Worm (Caenorhabditis elegans): ENCODE results near the gene unc-82.

- TF ChIP-seq pqm-1 (tag; optimal IDR thresholded peaks at IDR 0.05) = no peak
- no peak for TF ChIP-seq nhr-41 (GFP tag; IDR thresholded peaks at IDR 0.05)
- no peak for TF ChIP-seq nhr-237 (tag; optimal IDR thresholded peaks at IDR 0.05)
- TF ChIP-seq mes-2 (tag; optimal IDR thresholded peaks at IDR 0.05; ENCODE audit: poor library complexity, severe bottlenecking) = no peak
- no peak for TF ChIP-seq jun-1 (tag; optimal IDR thresholded peaks at IDR 0.05)
- no peak for TF ChIP-seq dmd-8 (GFP tag; IDR thresholded peaks at IDR 0.05)
- TF ChIP-seq lin-13 (GFP tag; optimal IDR thresholded peaks at IDR 0.05) = no peak
- no peak for TF ChIP-seq tag-97 (GFP tag; IDR thresholded peaks at IDR 0.05)
Observed at ce11 chrIV:7491464-7491863, 67.2 kb downstream of the unc-82 start, which contains the start of gene F55G1.1.
